Worm (Caenorhabditis elegans) whole organism, L4 larva: ENCODE data around the gene cct-4.

Source experiments
- ama-1 ChIP-seq: fragments of 150-350 bp; optimal IDR thresholded peaks from 2 replicates; lab custom pipeline; 2014; ENCODE audit warnings: inconsistent platforms, mixed read lengths
- ctbp-1 ChIP-seq: fragments of 200-800 bp; sonication (Bioruptor generic); IDR thresholded peaks from 2 replicates; pipeline ENCODE4 v1.3.6; 2022; ENCODE audit warnings: missing genetic modification reagents, missing genetic modification characterization, missing compliant biosample characterization
- daf-19 ChIP-seq: fragments of 200-800 bp; sonication (Bioruptor generic); conservative IDR thresholded peaks from 2 replicates; pipeline ENCODE4 v1.3.6; 2022; ENCODE audit warnings: missing genetic modification characterization, missing compliant biosample characterization
- egl-27 ChIP-seq: sonication (generic microtip); optimal IDR thresholded peaks from 3 replicates; lab custom pipeline; 2017; ENCODE audit warnings: missing biosample characterization, missing genetic modification reagents, missing genetic modification characterization
- fos-1 ChIP-seq: fragments of 150-350 bp; optimal IDR thresholded peaks from 2 replicates; lab custom pipeline; 2014; ENCODE audit warnings: missing biosample characterization, missing genetic modification characterization
- nhr-237 ChIP-seq: sonication (generic microtip); optimal IDR thresholded peaks from 2 replicates; lab custom pipeline; 2017; ENCODE audit warnings: missing biosample characterization, missing genetic modification characterization
- nhr-28 ChIP-seq: fragments of 150-350 bp; optimal IDR thresholded peaks from 2 replicates; lab custom pipeline; 2014; ENCODE audit warnings: missing biosample characterization, missing genetic modification characterization
- nhr-6 ChIP-seq: fragments of 150-350 bp; optimal IDR thresholded peaks from 2 replicates; lab custom pipeline; 2014; ENCODE audit warnings: missing biosample characterization, missing genetic modification characterization
- nhr-77 ChIP-seq: fragments of 150-350 bp; optimal IDR thresholded peaks from 2 replicates; lab custom pipeline; 2014; ENCODE audit warnings: missing biosample characterization, missing genetic modification characterization
- pha-4 ChIP-seq, 2 experiments: fragments of 150-350 bp in 1 of 2; fragments of 200-800 bp in 1 of 2; sonication (Bioruptor generic) in 1 of 2; IDR thresholded peaks in 1 of 2; optimal IDR thresholded peaks in 1 of 2; 2 replicates each; pipeline versions ENCODE4 v1.3.6 to Lab custom; 2014 to 2022; ENCODE audit warnings: missing genetic modification characterization in 2 of 2, missing genetic modification reagents in 2 of 2, missing biosample characterization in 1 of 2, missing compliant biosample characterization in 1 of 2
- rbr-2 ChIP-seq: sonication (generic microtip); optimal IDR thresholded peaks from 2 replicates; lab custom pipeline; 2016; ENCODE audit warnings: missing genotype, missing genetic modification characterization, missing compliant biosample characterization
- zip-11 ChIP-seq: fragments of 200-800 bp; sonication (Bioruptor generic); IDR thresholded peaks from 2 replicates; pipeline ENCODE4 v1.3.6; 2022; ENCODE audit warnings: missing genetic modification characterization, missing compliant biosample characterization

- TF ChIP-seq nhr-28 (tag; lab: Kevin White, UChicago), result no peak
- TF ChIP-seq rbr-2 (tag; lab: Kevin White, UChicago), result no peak
- no peak for TF ChIP-seq nhr-6
- no peak for TF ChIP-seq egl-27
- no peak for TF ChIP-seq ctbp-1 (GFP tag; lab: Robert Waterston, UW)
- TF ChIP-seq daf-19 (GFP tag; lab: Robert Waterston, UW), result no peak
- TF ChIP-seq nhr-237 (tag; lab: Kevin White, UChicago), result no peak
- TF ChIP-seq fos-1, result no peak
- TF ChIP-seq nhr-77 (tag; lab: Kevin White, UChicago), result no peak
- TF ChIP-seq zip-11 (GFP tag; lab: Robert Waterston, UW), result no peak
- no peak for TF ChIP-seq pha-4 (GFP tag; IDR thresholded peaks at IDR 0.05; lab: Robert Waterston, UW)
- no peak for TF ChIP-seq pha-4 (tag; optimal IDR thresholded peaks at IDR 0.05; lab: Kevin White, UChicago)
- TF ChIP-seq ama-1, result no peak
Observed at ce11 chrII:8259038-8259437, 24.4 kb upstream of the cct-4 start, which contains the start of gene F35C11.6.
